Fruit fly (Drosophila melanogaster) S2 (cell line): ENCODE results near the gene CG43347.
"Not testable (repeated sequence)": the region's sequence is repeated elsewhere in the genome, so short reads cannot be mapped to it uniquely, and the experiment has no call there.

ENCODE experiments used
- CG8478 ChIP-seq: fragments of >200 bp; optimal IDR thresholded peaks from 2 replicates; lab custom pipeline; 2018
- CTCF ChIP-seq, 2 experiments: fragments of >200 bp; optimal IDR thresholded peaks; 2 replicates each; lab custom pipeline; 2018

Gene CG43347

dm6 chrX:10620144-10621005 lies at the start of gene CG43347:
CG43347 (minus strand) TSS chrX:10620190.
- TF ChIP-seq CTCF (optimal IDR thresholded peaks at IDR 0.05; lab: Kevin White, UChicago), result no peak
- TF ChIP-seq CG8478 (lab: Kevin White, UChicago), result no peak

DNA sequence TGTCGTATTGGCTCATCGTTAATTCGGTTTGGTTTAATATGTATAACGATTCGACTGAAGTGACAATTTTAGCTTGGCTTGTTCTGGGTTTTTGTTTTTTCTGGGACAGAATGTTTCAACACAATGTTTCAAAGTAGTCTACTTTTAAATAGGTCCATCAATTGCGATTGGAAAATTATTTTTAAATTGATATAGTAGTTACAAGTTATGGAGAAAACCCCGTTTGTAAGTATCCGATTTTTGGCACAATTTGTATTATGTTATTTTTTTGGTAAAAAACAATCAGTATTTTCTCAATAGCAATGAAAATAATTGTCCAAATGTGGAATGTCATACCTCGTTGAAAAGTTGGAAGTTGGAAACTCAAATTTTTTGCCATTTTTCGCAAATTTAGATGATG lies 41.8 kb upstream of the CG43347 start, which contains the start of gene Rab9E:
TSS of gene Rab9E (minus strand) at position 101 of the 400 bp plus-strand sequence.
- not testable (repeated sequence) for TF ChIP-seq CTCF (optimal IDR thresholded peaks at IDR 0.05; lab: Kevin White, UChicago); CG8478 (lab: Kevin White, UChicago)

DNA sequence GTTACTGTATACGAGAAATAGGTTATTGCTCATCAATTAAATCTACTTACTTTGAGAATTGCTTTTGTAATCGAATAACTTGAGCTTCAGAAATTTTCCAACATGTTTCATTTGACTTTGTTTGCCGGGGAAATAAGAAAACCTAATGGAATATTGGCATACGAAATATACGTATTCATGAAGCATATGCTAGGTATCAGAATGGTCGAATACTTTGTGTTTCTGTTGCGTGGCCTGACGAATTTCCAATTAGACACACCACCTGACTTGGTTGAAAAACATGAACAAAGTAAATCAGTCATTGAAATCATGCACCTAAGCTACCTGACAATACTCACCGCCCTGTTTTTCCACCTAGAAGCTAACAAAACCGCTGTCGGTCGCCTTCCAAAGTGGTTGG lies 37.4 kb upstream of the CG43347 start, which contains the start of gene CG2111:
TSS of gene CG2111 (plus strand) at position 301 of the 400 bp plus-strand sequence.
- TF ChIP-seq CG8478 (lab: Kevin White, UChicago) (no peak), CTCF (optimal IDR thresholded peaks at IDR 0.05; lab: Kevin White, UChicago) (no peak)

dm6 chrX:10656216-10656615 lies 36.2 kb upstream of the CG43347 start:
- peak; percentile 62 for TF ChIP-seq CTCF (optimal IDR thresholded peaks at IDR 0.05; lab: Kevin White, UChicago)
- no peak for TF ChIP-seq CG8478 (lab: Kevin White, UChicago)

DNA sequence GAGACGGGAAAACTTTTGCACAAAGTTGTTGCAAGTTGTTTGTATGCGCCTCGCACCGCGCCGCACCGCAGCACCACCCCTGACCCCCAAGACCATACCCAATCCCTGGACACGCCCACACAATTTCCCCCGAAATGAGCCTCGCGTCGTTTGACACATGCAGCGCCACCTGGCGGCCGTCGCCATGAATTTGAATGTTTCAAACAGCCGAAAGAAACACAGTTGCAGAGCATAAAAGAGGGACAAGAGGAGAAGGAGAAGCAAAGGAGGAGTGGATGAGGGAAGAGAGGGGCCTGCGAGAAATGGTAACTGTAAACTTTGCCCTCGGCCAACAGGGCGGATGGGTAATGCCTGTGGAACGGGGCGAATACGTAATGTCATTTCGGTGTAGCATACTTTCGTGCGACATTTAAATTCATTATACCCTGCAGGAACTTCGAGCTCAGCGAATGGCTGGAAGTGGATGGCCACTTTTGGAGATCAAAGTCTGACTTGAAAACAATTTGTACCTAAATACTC lies 22.3 kb upstream of the CG43347 start:
- TF ChIP-seq CG8478 (lab: Kevin White, UChicago) (no peak), CTCF (optimal IDR thresholded peaks at IDR 0.05; lab: Kevin White, UChicago) (peak; percentile 55 to 80)

dm6 chrX:10628874-10629273 lies 8.9 kb upstream of the CG43347 start:
- no peak for TF ChIP-seq CTCF (optimal IDR thresholded peaks at IDR 0.05; lab: Kevin White, UChicago)
- TF ChIP-seq CG8478 (lab: Kevin White, UChicago), result no peak

dm6 chrX:10627062-10627756 lies 7.2 kb upstream of the CG43347 start, which contains the start of the genes CG9806 and X11Lbeta:
CG9806 (minus strand) TSS chrX:10627112.
X11Lbeta (plus strand) TSS chrX:10627737.
- TF ChIP-seq CTCF (optimal IDR thresholded peaks at IDR 0.05; lab: Kevin White, UChicago) (peak; percentile 25 to 47), CG8478 (lab: Kevin White, UChicago) (no peak)

dm6 chrX:10623125-10623524 lies 3.1 kb upstream of the CG43347 start, which contains the start of gene Rab9Db:
Rab9Db (minus strand) TSS chrX:10623225.
- TF ChIP-seq CG8478 (lab: Kevin White, UChicago); CTCF (optimal IDR thresholded peaks at IDR 0.05; lab: Kevin White, UChicago): not testable (repeated sequence)

dm6 chrX:10621202-10621990 lies 1.4 kb upstream of the CG43347 start:
- TF ChIP-seq CTCF (optimal IDR thresholded peaks at IDR 0.05; lab: Kevin White, UChicago) (no peak), CG8478 (lab: Kevin White, UChicago) (no peak)

DNA sequence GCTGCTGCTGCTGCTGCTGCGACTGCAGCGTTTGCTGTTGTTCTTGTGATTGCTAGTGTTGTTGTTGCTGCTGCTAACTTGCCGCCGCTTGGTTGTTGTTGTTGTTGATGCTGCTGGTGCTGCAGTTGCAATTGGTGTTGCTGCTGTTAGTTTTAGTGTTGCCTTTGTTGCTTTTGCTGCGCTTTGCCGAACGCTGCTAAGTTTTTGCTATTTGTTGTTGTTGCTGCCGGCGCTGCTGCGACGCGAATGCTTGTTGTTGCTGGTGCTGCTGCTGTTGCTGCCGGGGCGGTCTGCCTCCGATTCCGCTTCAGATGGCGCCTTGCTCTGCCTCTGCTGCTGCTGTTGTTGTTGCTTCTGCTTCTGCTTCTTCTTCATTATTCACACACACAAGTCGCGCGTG lies 1.5 kb downstream of the CG43347 start:
- TF ChIP-seq CG8478 (lab: Kevin White, UChicago) (no peak), CTCF (optimal IDR thresholded peaks at IDR 0.05; lab: Kevin White, UChicago) (no peak)

- no peak for TF ChIP-seq CG8478 (lab: Kevin White, UChicago)
These were observed 4.8 kb downstream of the CG43347 start for dm6 chrX:10615215-10615614.

DNA sequence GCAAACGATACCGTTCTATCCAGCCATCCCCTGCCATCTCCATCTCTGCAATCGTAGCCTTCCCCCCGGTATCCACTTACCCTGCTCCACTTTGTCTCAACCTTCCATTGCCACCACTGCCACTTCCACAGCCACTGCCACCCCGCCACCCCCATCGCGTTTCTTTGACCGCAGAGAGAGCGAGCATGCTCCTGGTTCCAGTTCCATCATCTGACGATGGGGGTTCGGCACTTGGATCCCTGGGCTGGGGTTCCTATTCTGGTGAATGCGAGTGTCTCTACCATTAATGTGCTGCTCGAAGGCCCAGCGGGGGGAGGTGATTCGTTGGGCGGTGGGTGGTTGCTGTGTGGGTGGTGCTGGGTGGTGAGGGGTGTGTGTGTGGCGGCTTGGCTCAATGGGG lies 6.4 kb downstream of the CG43347 start:
- TF ChIP-seq CTCF (optimal IDR thresholded peaks at IDR 0.05; lab: Kevin White, UChicago) (no peak), CG8478 (lab: Kevin White, UChicago) (no peak)

- TF ChIP-seq CG8478 (lab: Kevin White, UChicago) (no peak), CTCF (optimal IDR thresholded peaks at IDR 0.05; lab: Kevin White, UChicago) (no peak)
These were observed 12.4 kb downstream of the CG43347 start for dm6 chrX:10607629-10608028.
